Worm (Caenorhabditis elegans): Measurements from ENCODE around the gene nhr-286.

ce11 chrV:7069605-7070004, 21.8 kb downstream of the nhr-286 start:
- no peak for TF ChIP-seq ceh-82 (tag; optimal IDR thresholded peaks at IDR 0.05)
- TF ChIP-seq nhr-76 (tag; optimal IDR thresholded peaks at IDR 0.05) = no peak
- no peak for TF ChIP-seq mml-1 (tag; optimal IDR thresholded peaks at IDR 0.05)
- TF ChIP-seq sea-2 (GFP tag; optimal IDR thresholded peaks at IDR 0.05) = no peak
- no peak for TF ChIP-seq fkh-10 (GFP tag; optimal IDR thresholded peaks at IDR 0.05)
